Worm (Caenorhabditis elegans) whole organism, L4/young adult: ENCODE results near the gene srx-98.

ENCODE experiments used
- W03F9.2 ChIP-seq: fragments of 150-350 bp; optimal IDR thresholded peaks from 2 replicates; lab custom pipeline; 2014; ENCODE audit warnings: missing biosample characterization, missing genetic modification characterization
- dao-5 ChIP-seq: sonication (generic microtip); optimal IDR thresholded peaks from 2 replicates; lab custom pipeline; 2016; ENCODE audit warnings: missing genotype, missing genetic modification characterization, moderate library complexity, missing compliant biosample characterization
- him-1 ChIP-seq: sonication (generic microtip); optimal IDR thresholded peaks from 2 replicates; lab custom pipeline; 2016; ENCODE audit warnings: missing genotype, missing genetic modification reagents, missing genetic modification characterization, missing compliant biosample characterization

srx-98 gene

DNA sequence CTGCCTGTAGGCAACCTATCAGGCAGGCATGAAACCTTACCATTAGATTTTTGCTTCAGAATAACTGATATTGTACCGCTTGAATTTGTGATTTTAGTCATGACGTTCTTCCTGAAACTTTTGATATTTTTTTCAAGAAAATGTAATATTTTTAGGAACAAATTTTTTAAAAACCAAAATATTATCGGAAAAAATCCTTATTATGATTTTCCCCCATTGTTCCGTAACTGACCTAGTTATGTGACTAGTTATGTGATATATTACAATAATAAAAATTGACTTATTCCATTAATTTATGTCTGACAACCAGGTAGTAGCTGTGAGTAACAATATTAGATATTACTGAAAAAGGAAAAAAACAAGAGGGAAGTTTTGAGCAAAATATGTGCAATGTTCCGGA lies at the start of gene srx-98:
TSS of gene srx-98 (minus strand) at position 101 of the 400 bp plus-strand sequence.
- TF ChIP-seq W03F9.2 (tag; lab: Kevin White, UChicago) = no peak
- no peak for TF ChIP-seq him-1 (tag; lab: Kevin White, UChicago)
- no peak for TF ChIP-seq dao-5 (tag; lab: Kevin White, UChicago)

- TF ChIP-seq him-1 (tag; lab: Kevin White, UChicago) (no peak), dao-5 (tag; lab: Kevin White, UChicago) (no peak), W03F9.2 (tag; lab: Kevin White, UChicago) (no peak)
These were observed 46.1 kb upstream of the srx-98 start, which contains the start of gene fbxc-52 for ce11 chrII:3716961-3717360. Gene fbxc-52 (plus strand): TSS chrII:3717261.

- TF ChIP-seq W03F9.2 (tag; lab: Kevin White, UChicago) = no peak
- TF ChIP-seq him-1 (tag; lab: Kevin White, UChicago) = no peak
- TF ChIP-seq dao-5 (tag; lab: Kevin White, UChicago) = no peak
These were observed 45.6 kb upstream of the srx-98 start, which contains the start of gene srh-99 for ce11 chrII:3716455-3716854. Gene srh-99 (minus strand): TSS chrII:3716555.

DNA sequence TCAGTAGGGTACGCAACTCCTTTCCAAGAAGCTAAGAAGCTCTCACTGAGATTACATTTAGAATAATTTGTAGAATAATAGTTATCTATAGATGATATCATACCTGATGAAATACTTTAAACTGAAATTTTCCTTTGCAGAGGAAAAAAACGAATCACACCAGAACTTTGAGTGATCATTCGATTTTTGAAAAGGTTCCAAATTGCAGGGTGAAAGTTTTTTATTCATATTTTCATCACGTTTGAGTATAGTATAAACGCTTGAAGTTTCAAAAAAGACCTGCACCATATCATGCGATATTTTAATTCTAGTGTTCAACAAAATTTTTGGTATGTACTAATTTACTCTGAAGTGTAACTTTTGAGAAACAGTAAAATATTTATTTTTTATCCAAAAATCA lies 43.7 kb upstream of the srx-98 start, which contains the start of gene srh-100:
TSS of gene srh-100 (minus strand) at position 101 of the 400 bp plus-strand sequence.
- TF ChIP-seq him-1 (tag; lab: Kevin White, UChicago) (no peak), W03F9.2 (tag; lab: Kevin White, UChicago) (no peak), dao-5 (tag; lab: Kevin White, UChicago) (no peak)

ce11 chrII:3711047-3711446 lies 40.2 kb upstream of the srx-98 start, which contains the start of gene fbxc-53:
Gene fbxc-53 (plus strand): TSS chrII:3711291.
- TF ChIP-seq him-1 (tag; lab: Kevin White, UChicago) (no peak), dao-5 (tag; lab: Kevin White, UChicago) (no peak), W03F9.2 (tag; lab: Kevin White, UChicago) (no peak)

DNA sequence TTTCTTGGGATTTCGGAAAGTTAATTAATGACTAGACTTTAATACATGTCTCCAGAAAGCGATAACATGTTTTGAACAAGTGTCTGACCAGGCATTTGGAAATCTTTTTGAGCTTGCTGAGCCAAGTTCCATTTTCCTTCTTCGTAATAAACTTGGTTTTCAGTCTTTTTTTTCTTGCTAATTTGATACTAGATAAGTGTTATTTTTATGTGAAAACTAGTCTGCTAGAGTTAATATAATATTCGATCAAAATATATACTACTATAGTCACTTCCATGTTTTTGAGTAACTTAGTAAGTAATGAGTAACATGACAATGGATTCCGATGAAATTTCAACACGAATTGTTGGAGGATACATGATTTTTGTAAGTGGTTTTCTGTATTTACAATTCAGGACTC lies 38.4 kb upstream of the srx-98 start, which contains the start of gene srx-110:
TSS of gene srx-110 (plus strand) at position 301 of the 400 bp plus-strand sequence.
- no peak for TF ChIP-seq W03F9.2 (tag; lab: Kevin White, UChicago)
- TF ChIP-seq dao-5 (tag; lab: Kevin White, UChicago) = no peak

DNA sequence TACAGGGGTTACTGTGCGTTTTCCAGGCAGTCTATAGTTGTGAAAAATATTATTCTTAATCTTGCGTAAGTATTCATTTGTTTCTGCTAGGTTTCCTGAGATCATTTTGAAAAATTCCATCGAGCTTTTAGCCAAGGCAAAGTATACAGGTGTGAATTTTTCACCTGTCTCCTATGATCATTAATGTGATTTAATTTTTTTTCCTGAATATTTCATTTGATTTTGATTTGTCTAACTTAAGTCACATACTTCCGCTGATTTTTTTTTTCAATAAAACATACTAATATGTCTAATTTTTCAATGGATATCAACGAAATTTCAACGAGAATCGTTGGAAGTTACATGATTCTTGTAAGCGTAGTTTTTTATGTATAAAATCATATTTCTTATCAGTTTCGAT lies 34.5 kb upstream of the srx-98 start, which contains the start of gene srx-108:
TSS of gene srx-108 (plus strand) at position 301 of the 400 bp plus-strand sequence.
- no peak for TF ChIP-seq W03F9.2 (tag; lab: Kevin White, UChicago)
- no peak for TF ChIP-seq him-1 (tag; lab: Kevin White, UChicago)
- TF ChIP-seq dao-5 (tag; lab: Kevin White, UChicago) = no peak

ce11 chrII:3701305-3701704 lies 30.4 kb upstream of the srx-98 start, which contains the start of gene srx-105:
Gene srx-105 (minus strand): TSS chrII:3701405.
- TF ChIP-seq W03F9.2 (tag; lab: Kevin White, UChicago) (no peak), him-1 (tag; lab: Kevin White, UChicago) (no peak), dao-5 (tag; lab: Kevin White, UChicago) (no peak)

- TF ChIP-seq him-1 (tag; lab: Kevin White, UChicago) (no peak), dao-5 (tag; lab: Kevin White, UChicago) (no peak), W03F9.2 (tag; lab: Kevin White, UChicago) (no peak)
These were observed 28.7 kb upstream of the srx-98 start, which contains the start of gene srx-104 for ce11 chrII:3699591-3699990. Gene srx-104 (minus strand): TSS chrII:3699691.

DNA sequence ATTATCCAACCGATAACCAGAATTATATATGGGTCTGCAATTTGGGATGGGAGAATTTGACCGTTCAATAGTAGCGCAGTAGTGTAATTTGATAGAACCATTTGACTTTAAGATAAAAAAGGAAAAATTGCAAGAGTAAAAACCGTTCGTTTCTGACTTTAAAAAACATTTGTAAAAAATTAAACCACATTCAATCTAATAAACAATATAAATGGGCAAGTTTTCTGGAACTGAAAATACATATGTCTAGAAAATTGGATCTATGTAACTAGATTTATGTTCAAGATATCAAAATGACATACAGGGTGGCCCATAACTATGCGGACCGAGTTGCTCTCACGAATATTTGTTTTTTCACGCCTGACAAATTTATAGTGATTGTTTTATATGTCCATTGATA lies 23.8 kb upstream of the srx-98 start, which contains the start of gene srx-102:
TSS of gene srx-102 (minus strand) at position 101 of the 400 bp plus-strand sequence.
- no peak for TF ChIP-seq W03F9.2 (tag; lab: Kevin White, UChicago)
- no peak for TF ChIP-seq dao-5 (tag; lab: Kevin White, UChicago)
- no peak for TF ChIP-seq him-1 (tag; lab: Kevin White, UChicago)

ce11 chrII:3690646-3691045 lies 19.8 kb upstream of the srx-98 start, which contains the start of gene srx-101:
Gene srx-101 (minus strand): TSS chrII:3690746.
- TF ChIP-seq W03F9.2 (tag; lab: Kevin White, UChicago) (no peak), him-1 (tag; lab: Kevin White, UChicago) (no peak), dao-5 (tag; lab: Kevin White, UChicago) (no peak)

- TF ChIP-seq W03F9.2 (tag; lab: Kevin White, UChicago) (no peak), dao-5 (tag; lab: Kevin White, UChicago) (no peak), him-1 (tag; lab: Kevin White, UChicago) (no peak)
These were observed 17.5 kb upstream of the srx-98 start, which contains the start of gene ifas-1 for ce11 chrII:3688333-3688732. Gene ifas-1 (minus strand): TSS chrII:3688719.

DNA sequence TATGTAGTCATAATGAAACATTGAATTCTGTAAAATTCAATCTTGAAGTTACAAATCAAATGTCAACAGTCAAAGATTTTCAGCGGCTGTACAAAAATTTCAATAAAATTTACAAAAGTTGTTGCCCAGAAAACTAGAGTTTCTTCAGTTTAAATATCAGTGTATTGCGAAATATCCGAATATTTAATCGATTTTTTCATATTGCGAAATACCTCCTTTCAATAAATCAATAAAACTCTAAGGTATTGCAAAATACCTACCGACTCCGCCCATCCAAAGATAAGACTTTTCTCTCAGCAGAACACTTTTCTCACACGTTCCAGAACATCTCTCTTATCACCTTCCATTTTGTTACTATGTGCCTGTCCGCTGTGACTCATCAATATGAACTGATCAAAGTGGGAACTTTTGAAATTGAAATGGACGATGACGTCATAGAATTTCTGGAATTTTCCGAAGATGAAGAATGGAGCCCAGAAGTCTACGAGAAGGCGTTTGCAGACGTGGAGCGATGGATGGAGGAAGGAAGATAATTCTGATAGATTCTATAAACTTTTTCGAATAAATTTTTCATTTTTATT lies 13.7 kb upstream of the srx-98 start:
- no peak for TF ChIP-seq him-1 (tag; lab: Kevin White, UChicago)
- TF ChIP-seq W03F9.2 (tag; lab: Kevin White, UChicago) = no peak
- TF ChIP-seq dao-5 (tag; lab: Kevin White, UChicago) = no peak
